Fruit fly (Drosophila melanogaster) whole organism, prepupa: ENCODE results near the gene Chmp1.

Experiments used
- CG8632 ChIP-seq: fragments of 200-800 bp; sonication (Bioruptor generic); optimal IDR thresholded peaks from 3 replicates; lab custom pipeline; 2016; ENCODE audit warnings: missing biosample characterization, missing genetic modification characterization
- Eip75B ChIP-seq: fragments of 200-800 bp; sonication (Bioruptor generic); optimal IDR thresholded peaks from 3 replicates; lab custom pipeline; 2016; ENCODE audit warnings: missing biosample characterization, missing genetic modification characterization
- Hr4 ChIP-seq: fragments of 200-800 bp; sonication (Bioruptor generic); optimal IDR thresholded peaks from 3 replicates; lab custom pipeline; 2016; ENCODE audit warnings: missing biosample characterization, missing genetic modification characterization
- Lpt ChIP-seq: fragments of 200-800 bp; sonication (Bioruptor generic); optimal IDR thresholded peaks from 3 replicates; lab custom pipeline; 2016; ENCODE audit warnings: missing biosample characterization, missing genetic modification characterization

- TF ChIP-seq CG8632 (no peak), Lpt (no peak), Eip75B (no peak), Hr4 (no peak)
Observed at dm6 chr3L:18643222-18643621, 40.6 kb downstream of the Chmp1 start.
